Worm (Caenorhabditis elegans) whole organism, L4 larva: ENCODE measurements around the gene evl-18.

Experiments
- F26F4.8 ChIP-seq: fragments of 200-800 bp; sonication (Bioruptor generic); conservative IDR thresholded peaks from 2 replicates; pipeline ENCODE4 v1.3.6; 2022; ENCODE audit warnings: missing genetic modification characterization, missing compliant biosample characterization
- R02D3.7 ChIP-seq: fragments of 150-350 bp; sonication (generic microtip); optimal IDR thresholded peaks from 3 replicates; lab custom pipeline; 2014; ENCODE audit warnings: missing biosample characterization, missing genetic modification characterization
- T26A8.4 ChIP-seq: fragments of 200-800 bp; sonication (Bioruptor generic); IDR thresholded peaks from 2 replicates; pipeline ENCODE4 v1.3.6; 2022; ENCODE audit warnings: missing genetic modification characterization, missing compliant biosample characterization
- Y105C5A.15 ChIP-seq: fragments of 200-800 bp; sonication (Bioruptor generic); IDR thresholded peaks from 2 replicates; pipeline ENCODE4 v1.3.6; 2022; ENCODE audit warnings: missing genetic modification characterization, missing compliant biosample characterization
- Y5F2A.4 ChIP-seq: fragments of 200-800 bp; sonication (Bioruptor generic); optimal IDR thresholded peaks from 2 replicates; lab custom pipeline; 2018; ENCODE audit warnings: mild to moderate bottlenecking, missing genetic modification characterization, missing compliant biosample characterization
- aha-1 ChIP-seq: fragments of 150-350 bp; peaks from one replicate; lab custom pipeline; 2014; ENCODE audit warnings: missing biosample characterization, missing genetic modification characterization
- aly-2 ChIP-seq: sonication (generic microtip); optimal IDR thresholded peaks from 2 replicates; lab custom pipeline; 2018; ENCODE audit warnings: missing biosample characterization, missing genetic modification characterization
- ceh-44 ChIP-seq: fragments of 200-800 bp; sonication (Bioruptor generic); IDR thresholded peaks from 2 replicates; pipeline ENCODE4 v1.3.6; 2022; ENCODE audit warnings: missing genetic modification reagents, missing genetic modification characterization, missing compliant biosample characterization
- cey-2 ChIP-seq: sonication (generic microtip); optimal IDR thresholded peaks from 3 replicates; lab custom pipeline; 2017; ENCODE audit warnings: missing genetic modification characterization, mild to moderate bottlenecking, missing compliant biosample characterization, antibody characterized with exemption, borderline replicate concordance; ENCODE audit not compliant: insufficient read depth
- daf-16 ChIP-seq, 3 experiments: sonication (generic microtip); optimal IDR thresholded peaks; 2 replicates each; lab custom pipeline; 2016 to 2017; ENCODE audit warnings: missing genetic modification characterization in 3 of 3, missing genetic modification reagents in 3 of 3, mild to moderate bottlenecking in 2 of 3, missing compliant biosample characterization in 2 of 3, missing biosample characterization in 1 of 3, moderate library complexity in 1 of 3
- dmd-6 ChIP-seq: fragments of 200-800 bp; sonication (Bioruptor generic); IDR thresholded peaks from 2 replicates; pipeline ENCODE4 v1.3.6; 2022; ENCODE audit warnings: missing genetic modification reagents, missing genetic modification characterization, missing compliant biosample characterization
- dpl-1 ChIP-seq: fragments of 150-350 bp; optimal IDR thresholded peaks from 2 replicates; lab custom pipeline; 2014; ENCODE audit warnings: missing biosample characterization, missing genetic modification reagents, missing genetic modification characterization
- dve-1 ChIP-seq: sonication (generic microtip); optimal IDR thresholded peaks from 2 replicates; lab custom pipeline; 2017; ENCODE audit warnings: antibody characterized with exemption, mild to moderate bottlenecking, missing genetic modification characterization, missing compliant biosample characterization; ENCODE audit not compliant: insufficient read depth
- fos-1 ChIP-seq: fragments of 150-350 bp; optimal IDR thresholded peaks from 2 replicates; lab custom pipeline; 2014; ENCODE audit warnings: missing biosample characterization, missing genetic modification characterization
- hlh-11 ChIP-seq: fragments of 200-800 bp; sonication (Bioruptor generic); optimal IDR thresholded peaks from 2 replicates; lab custom pipeline; 2018; ENCODE audit warnings: mild to moderate bottlenecking, missing genetic modification characterization, missing compliant biosample characterization
- hlh-30 ChIP-seq: sonication (generic microtip); optimal IDR thresholded peaks from 2 replicates; lab custom pipeline; 2017; ENCODE audit warnings: antibody characterized with exemption, mild to moderate bottlenecking, missing genetic modification characterization, missing compliant biosample characterization; ENCODE audit not compliant: insufficient read depth
- jun-1 ChIP-seq: fragments of 150-350 bp; optimal IDR thresholded peaks from 2 replicates; lab custom pipeline; 2014; ENCODE audit warnings: missing biosample characterization, missing genetic modification reagents, missing genetic modification characterization
- lin-13 ChIP-seq: fragments of 150-350 bp; optimal IDR thresholded peaks from 2 replicates; lab custom pipeline; 2014; ENCODE audit warnings: missing biosample characterization, missing genetic modification reagents, missing genetic modification characterization
- lir-3 ChIP-seq: sonication (generic microtip); optimal IDR thresholded peaks from 2 replicates; lab custom pipeline; 2016; ENCODE audit warnings: mild to moderate bottlenecking, missing genetic modification characterization, missing compliant biosample characterization
- mdl-1 ChIP-seq, 2 experiments: fragments of 150-350 bp in 1 of 2; sonication (generic microtip) in 1 of 2; optimal IDR thresholded peaks; 2 replicates each; lab custom pipeline; 2014 to 2017; ENCODE audit warnings: missing biosample characterization in 2 of 2, missing genetic modification characterization in 2 of 2
- mxl-3 ChIP-seq: fragments of 200-800 bp; sonication (Bioruptor generic); optimal IDR thresholded peaks from 2 replicates; lab custom pipeline; 2018; ENCODE audit warnings: mild to moderate bottlenecking, missing genetic modification characterization, missing compliant biosample characterization
- nhr-102 ChIP-seq: sonication (generic microtip); optimal IDR thresholded peaks from 2 replicates; lab custom pipeline; 2016; ENCODE audit warnings: mild to moderate bottlenecking, missing genetic modification characterization, moderate library complexity, missing compliant biosample characterization
- nhr-11 ChIP-seq: fragments of 150-350 bp; optimal IDR thresholded peaks from 2 replicates; lab custom pipeline; 2014; ENCODE audit warnings: missing biosample characterization, missing genetic modification characterization
- nhr-28 ChIP-seq: fragments of 150-350 bp; optimal IDR thresholded peaks from 2 replicates; lab custom pipeline; 2014; ENCODE audit warnings: missing biosample characterization, missing genetic modification characterization
- nhr-77 ChIP-seq: fragments of 150-350 bp; optimal IDR thresholded peaks from 2 replicates; lab custom pipeline; 2014; ENCODE audit warnings: missing biosample characterization, missing genetic modification characterization
- pqm-1 ChIP-seq: sonication (generic microtip); optimal IDR thresholded peaks from 2 replicates; lab custom pipeline; 2017; ENCODE audit warnings: missing biosample characterization, missing genetic modification characterization
- snpc-4 ChIP-seq: fragments of 150-350 bp; optimal IDR thresholded peaks from 2 replicates; lab custom pipeline; 2014; ENCODE audit warnings: missing biosample characterization, missing genetic modification characterization
- tra-1 ChIP-seq: fragments of 200-800 bp; sonication (Bioruptor generic); IDR thresholded peaks from 2 replicates; pipeline ENCODE4 v1.3.6; 2022; ENCODE audit warnings: missing genetic modification reagents, missing genetic modification characterization, missing compliant biosample characterization
- unc-62 ChIP-seq, 3 experiments: fragments of 150-350 bp in 1 of 3; sonication (generic microtip); optimal IDR thresholded peaks in 2 of 3; peaks in 1 of 3; 1 replicate in 1 of 3; 2 replicates in 2 of 3; lab custom pipeline; 2014 to 2017; ENCODE audit warnings: missing biosample characterization in 3 of 3, missing genetic modification characterization in 3 of 3, missing genetic modification reagents in 3 of 3, missing genotype in 1 of 3
- zfp-3 ChIP-seq: fragments of 200-800 bp; sonication (Bioruptor generic); conservative IDR thresholded peaks from 2 replicates; pipeline ENCODE4 v1.3.6; 2022; ENCODE audit warnings: missing genetic modification reagents, missing genetic modification characterization, missing compliant biosample characterization
- zip-11 ChIP-seq: fragments of 200-800 bp; sonication (Bioruptor generic); IDR thresholded peaks from 2 replicates; pipeline ENCODE4 v1.3.6; 2022; ENCODE audit warnings: missing genetic modification characterization, missing compliant biosample characterization
- zip-2 ChIP-seq: fragments of 150-350 bp; optimal IDR thresholded peaks from 2 replicates; lab custom pipeline; 2014; ENCODE audit warnings: missing biosample characterization, missing genetic modification characterization
- ztf-11 ChIP-seq: fragments of 150-350 bp; optimal IDR thresholded peaks from 2 replicates; lab custom pipeline; 2014; ENCODE audit warnings: missing biosample characterization, missing genetic modification characterization

The evl-18 gene

DNA sequence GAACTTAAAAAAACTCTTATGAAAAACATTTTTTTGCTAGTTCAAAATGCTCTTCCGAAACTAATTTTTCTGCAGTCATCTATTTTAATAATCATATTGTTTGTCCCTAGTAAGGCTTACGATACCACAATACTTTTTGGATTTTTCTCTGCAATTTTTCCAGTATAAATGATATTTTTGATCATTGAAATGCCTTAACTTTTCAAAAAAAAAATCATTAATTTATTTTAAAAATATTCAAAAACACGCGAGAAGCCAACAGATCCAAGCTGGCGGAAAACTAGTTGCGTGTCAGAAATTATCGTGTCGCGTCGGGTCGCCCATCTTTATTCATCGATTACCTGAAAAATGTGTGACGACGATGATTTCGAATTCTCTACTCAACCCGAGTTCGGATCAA is 33.4 kb upstream of the evl-18 start, which contains the start of gene gmeb-3:
TSS of gene gmeb-3 (plus strand) at position 301 of the 400 bp plus-strand sequence.
- TF ChIP-seq aly-2 (tag; lab: Kevin White, UChicago) (no peak), unc-62 (GFP tag; optimal IDR thresholded peaks at IDR 0.05 in 1 of 2; lab: Kevin White, UChicago) (no peak), unc-62 (tag; optimal IDR thresholded peaks at IDR 0.05; lab: Kevin White, UChicago) (no peak), jun-1 (tag; lab: Kevin White, UChicago) (no peak), fos-1 (tag; lab: Kevin White, UChicago) (no peak), zip-2 (no peak), tra-1 (GFP tag; lab: Robert Waterston, UW) (no peak), snpc-4 (tag; lab: Kevin White, UChicago) (no peak), dpl-1 (GFP tag; lab: Kevin White, UChicago) (no peak), T26A8.4 (no peak), nhr-102 (tag; lab: Kevin White, UChicago) (no peak), zfp-3 (GFP tag; lab: Robert Waterston, UW) (no peak), ceh-44 (GFP tag; lab: Robert Waterston, UW) (no peak)
- TF ChIP-seq, all 104 proteins: peak for 0

DNA sequence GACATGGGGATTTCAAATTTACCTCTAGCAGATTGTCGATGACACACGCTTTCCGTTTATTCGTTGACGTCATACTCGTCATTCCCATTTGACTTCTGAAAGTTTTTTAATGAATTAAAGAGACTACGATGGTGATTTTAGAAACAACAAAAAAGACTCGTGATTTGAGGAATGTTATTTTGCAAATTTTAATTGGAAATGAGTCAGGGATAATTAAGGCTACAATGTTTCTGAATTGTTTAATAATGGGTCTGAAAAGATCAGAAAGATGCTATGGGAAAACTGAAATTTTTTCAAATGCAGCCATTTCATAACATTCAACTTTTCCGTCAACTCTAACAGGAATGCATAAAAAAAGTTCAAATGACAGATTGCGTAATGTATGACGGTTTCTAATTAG is 30.6 kb upstream of the evl-18 start, which contains the start of gene C44F1.1:
TSS of gene C44F1.1 (minus strand) at position 101 of the 400 bp plus-strand sequence.
- TF ChIP-seq aha-1 (tag; lab: Kevin White, UChicago) (peak; percentile 10), Y105C5A.15 (no peak), lir-3 (no peak), cey-2 (tag; lab: Kevin White, UChicago) (no peak), mdl-1 (tag; optimal IDR thresholded peaks at IDR 0.05; lab: Kevin White, UChicago) (no peak)
- TF ChIP-seq, all 104 proteins: peak for 1

DNA sequence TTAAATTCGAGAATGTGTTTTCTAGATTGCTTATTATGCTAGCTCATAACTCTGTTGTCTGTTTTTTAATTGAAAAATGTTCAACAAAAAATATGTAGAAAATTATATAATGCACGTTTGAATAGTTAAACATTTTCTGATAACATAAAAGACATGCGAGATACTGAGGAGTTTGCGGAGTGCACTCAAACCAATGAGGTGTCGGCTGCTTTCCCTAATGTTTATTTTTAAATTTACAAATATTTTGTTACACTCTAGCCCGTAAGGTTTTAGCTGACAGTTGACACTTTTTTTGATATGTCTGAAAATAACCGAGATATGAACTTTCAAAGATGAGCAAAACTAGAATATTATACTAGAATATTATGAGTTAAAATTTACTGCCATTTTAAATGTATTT is 29.7 kb upstream of the evl-18 start:
- no peak for TF ChIP-seq lin-13 (GFP tag; lab: Kevin White, UChicago)
- no peak for TF ChIP-seq zip-11 (GFP tag; lab: Robert Waterston, UW)
- no peak for TF ChIP-seq fos-1 (tag; lab: Kevin White, UChicago)
- no peak for TF ChIP-seq zip-2
- TF ChIP-seq Y5F2A.4: no peak
- TF ChIP-seq T26A8.4: no peak
- TF ChIP-seq R02D3.7: no peak
- no peak for TF ChIP-seq nhr-11 (tag; lab: Kevin White, UChicago)
- no peak for TF ChIP-seq daf-16 (GFP tag; optimal IDR thresholded peaks at IDR 0.05; lab: Kevin White, UChicago)
- TF ChIP-seq daf-16 (tag; optimal IDR thresholded peaks at IDR 0.05; lab: Kevin White, UChicago): peak; percentile 10
- no peak for TF ChIP-seq ztf-11
- TF ChIP-seq dve-1: peak; percentile 40

DNA sequence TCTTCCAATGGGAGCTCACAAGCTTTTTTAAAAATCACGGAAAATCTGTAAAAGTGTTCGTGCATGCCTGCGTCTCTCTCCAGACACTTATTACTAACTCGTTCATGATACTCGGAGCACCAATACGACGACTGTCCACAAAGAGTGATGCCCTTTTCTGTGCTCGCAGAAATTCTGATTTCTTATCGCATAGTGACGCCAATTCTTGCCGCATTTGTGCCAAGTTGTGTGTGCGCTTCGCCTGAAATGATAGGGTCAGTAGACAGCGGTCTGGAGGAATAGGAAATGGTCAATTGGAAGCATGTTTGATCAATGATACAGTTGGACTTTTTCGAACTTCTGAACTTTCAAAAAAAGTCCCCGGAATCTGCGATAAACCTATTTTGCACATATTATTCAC is 29.2 kb upstream of the evl-18 start:
- peak; percentile 43 for TF ChIP-seq nhr-77
- TF ChIP-seq dpl-1 (GFP tag; lab: Kevin White, UChicago): no peak
- no peak for TF ChIP-seq snpc-4 (tag; lab: Kevin White, UChicago)
- TF ChIP-seq pqm-1: peak; percentile 77
- TF ChIP-seq nhr-28: peak; percentile 77
- peak; percentile 11 for TF ChIP-seq hlh-30 (tag; lab: Kevin White, UChicago)
- peak; percentile 72 for TF ChIP-seq hlh-11 (tag; lab: Kevin White, UChicago)
- TF ChIP-seq mxl-3 (GFP tag; lab: Kevin White, UChicago): peak; percentile 15
- TF ChIP-seq daf-16 (GFP tag; optimal IDR thresholded peaks at IDR 0.05; lab: Kevin White, UChicago): no peak
- TF ChIP-seq daf-16 (tag; optimal IDR thresholded peaks at IDR 0.05; lab: Kevin White, UChicago): peak; percentile 9
- peak; percentile 63 for TF ChIP-seq dmd-6

DNA sequence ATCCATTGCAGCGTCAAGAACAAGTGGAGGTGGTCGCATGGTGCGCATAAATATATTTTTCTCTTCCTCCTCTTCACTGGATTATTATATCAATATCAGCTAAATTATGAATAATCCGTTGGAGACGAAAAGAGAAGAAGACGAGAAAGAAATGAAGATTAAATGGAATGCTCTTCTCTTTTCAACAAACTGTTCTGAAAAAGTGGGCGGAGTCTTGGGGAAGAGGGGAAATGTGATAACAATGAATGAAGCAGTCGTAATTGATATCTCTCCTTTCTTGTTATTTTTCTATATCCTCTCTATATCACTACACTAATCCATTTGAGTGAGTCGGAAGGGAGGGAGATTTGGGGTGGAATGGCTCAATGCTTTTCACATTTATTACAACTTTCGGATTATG is 24.5 kb upstream of the evl-18 start, which contains the start of gene arcp-1:
TSS of gene arcp-1 (minus strand) at position 101 of the 400 bp plus-strand sequence.
- TF ChIP-seq aha-1 (tag; lab: Kevin White, UChicago) (peak; percentile 57), F26F4.8 (GFP tag; lab: Robert Waterston, UW) (no peak)
